Worm (Caenorhabditis elegans) whole organism, late embryonic: Measurements from ENCODE around the gene B0495.5.

Source experiments
- F13H6.1 ChIP-seq: sonication (generic microtip); optimal IDR thresholded peaks from 2 replicates; lab custom pipeline; 2016; ENCODE audit warnings: missing genetic modification characterization, missing compliant biosample characterization
- K02D7.2 ChIP-seq: sonication (generic microtip); optimal IDR thresholded peaks from 2 replicates; lab custom pipeline; 2017; ENCODE audit warnings: mild to moderate bottlenecking, missing genetic modification characterization, missing compliant biosample characterization
- ama-1 ChIP-seq: fragments of 150-350 bp; optimal IDR thresholded peaks from 2 replicates; lab custom pipeline; 2014
- ceh-9 ChIP-seq: sonication (generic microtip); optimal IDR thresholded peaks from 2 replicates; lab custom pipeline; 2016; ENCODE audit warnings: mild to moderate bottlenecking, missing genetic modification characterization, inconsistent platforms, missing compliant biosample characterization
- elt-2 ChIP-seq: sonication (generic microtip); optimal IDR thresholded peaks from 2 replicates; lab custom pipeline; 2016; ENCODE audit warnings: missing genetic modification reagents, missing genetic modification characterization, missing compliant biosample characterization
- fax-1 ChIP-seq: sonication (generic microtip); optimal IDR thresholded peaks from 2 replicates; lab custom pipeline; 2016; ENCODE audit warnings: missing genotype, missing genetic modification characterization, missing compliant biosample characterization
- gmeb-2 ChIP-seq: sonication (generic microtip); optimal IDR thresholded peaks from 2 replicates; lab custom pipeline; 2016; ENCODE audit warnings: missing genetic modification characterization, inconsistent platforms, missing compliant biosample characterization
- nfya-1 ChIP-seq: sonication (generic microtip); optimal IDR thresholded peaks from 2 replicates; lab custom pipeline; 2017; ENCODE audit warnings: missing genetic modification characterization, mild to moderate bottlenecking, missing compliant biosample characterization, antibody characterized with exemption, moderate library complexity
- npax-4 ChIP-seq: sonication (generic microtip); optimal IDR thresholded peaks from 2 replicates; lab custom pipeline; 2016; ENCODE audit warnings: missing genetic modification characterization, missing compliant biosample characterization
- pag-3 ChIP-seq: sonication (generic microtip); optimal IDR thresholded peaks from 2 replicates; lab custom pipeline; 2016; ENCODE audit warnings: missing compliant biosample characterization, missing genetic modification characterization, borderline replicate concordance
- pha-4 ChIP-seq: fragments of 150-350 bp; optimal IDR thresholded peaks from 2 replicates; lab custom pipeline; 2018; ENCODE audit warnings: missing biosample characterization, missing genetic modification reagents, missing genetic modification characterization
- syd-9 ChIP-seq: sonication (generic microtip); optimal IDR thresholded peaks from 2 replicates; lab custom pipeline; 2016; ENCODE audit warnings: mild to moderate bottlenecking, missing genetic modification characterization, moderate library complexity, missing compliant biosample characterization

DNA sequence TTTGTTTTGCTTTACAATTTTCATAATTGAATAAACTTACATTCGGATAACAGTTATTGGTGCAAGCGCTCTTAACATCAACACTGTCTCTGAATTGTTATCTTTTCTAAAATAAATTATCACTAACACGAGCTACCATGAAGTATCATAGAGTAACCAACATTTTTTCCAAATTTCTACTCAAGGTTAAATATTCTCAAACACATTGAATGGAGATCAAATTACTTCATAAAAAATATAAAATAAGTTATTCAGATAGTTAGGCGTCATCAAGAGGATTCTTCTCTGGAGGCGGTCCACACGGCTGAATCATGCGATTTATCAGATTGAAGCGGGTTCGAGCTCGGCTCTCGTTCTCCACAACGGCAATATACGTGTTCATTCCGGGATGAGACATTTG, at the start of gene B0495.5:
- TF ChIP-seq gmeb-2 (tag; lab: Kevin White, UChicago) (no peak), nfya-1 (no peak), npax-4 (tag; lab: Kevin White, UChicago) (no peak), F13H6.1 (tag; lab: Kevin White, UChicago) (no peak), fax-1 (no peak), elt-2 (tag; lab: Kevin White, UChicago) (no peak), syd-9 (no peak), pha-4 (tag; lab: Kevin White, UChicago) (no peak), pag-3 (no peak), ama-1 (lab: Kevin White, UChicago) (no peak), K02D7.2 (tag; lab: Kevin White, UChicago) (no peak), ceh-9 (no peak)
